Fruit fly (Drosophila melanogaster) S2 (cell line): ENCODE results near the gene p38c.

ENCODE experiments used
- CG8478 ChIP-seq: fragments of >200 bp; optimal IDR thresholded peaks from 2 replicates; lab custom pipeline; 2018
- CTCF ChIP-seq, 2 experiments: fragments of >200 bp; optimal IDR thresholded peaks; 2 replicates each; lab custom pipeline; 2018

- TF ChIP-seq CTCF (optimal IDR thresholded peaks at IDR 0.05; lab: Kevin White, UChicago) = peak in 1 of 2 experiments; percentile 12
- no peak for TF ChIP-seq CG8478 (lab: Kevin White, UChicago)
Measured at dm6 chr3R:24130080-24130479, 19.9 kb downstream of the p38c start, which contains the start of the genes GatB and Tsc1.
